Worm (Caenorhabditis elegans) whole organism, L2 larva: ENCODE measurements around the gene eri-9.

ENCODE experiments used
- crh-2 ChIP-seq: sonication (generic microtip); optimal IDR thresholded peaks from 2 replicates; lab custom pipeline; 2017; ENCODE audit warnings: missing biosample characterization, missing genetic modification characterization
- nhr-129 ChIP-seq: fragments of 150-350 bp; optimal IDR thresholded peaks from 2 replicates; lab custom pipeline; 2014; ENCODE audit warnings: missing biosample characterization, missing genetic modification characterization
- nhr-23 ChIP-seq: fragments of 150-350 bp; optimal IDR thresholded peaks from 2 replicates; lab custom pipeline; 2014; ENCODE audit warnings: missing biosample characterization, missing genetic modification reagents, missing genetic modification characterization
- nhr-6 ChIP-seq: fragments of 150-350 bp; optimal IDR thresholded peaks from 2 replicates; lab custom pipeline; 2014; ENCODE audit warnings: missing biosample characterization, missing genetic modification characterization
- nhr-77 ChIP-seq: fragments of 150-350 bp; optimal IDR thresholded peaks from 2 replicates; lab custom pipeline; 2014; ENCODE audit warnings: missing biosample characterization, missing genetic modification characterization
- snpc-4 ChIP-seq: fragments of 150-350 bp; optimal IDR thresholded peaks from 2 replicates; lab custom pipeline; 2014; ENCODE audit warnings: missing biosample characterization, missing genetic modification characterization

DNA sequence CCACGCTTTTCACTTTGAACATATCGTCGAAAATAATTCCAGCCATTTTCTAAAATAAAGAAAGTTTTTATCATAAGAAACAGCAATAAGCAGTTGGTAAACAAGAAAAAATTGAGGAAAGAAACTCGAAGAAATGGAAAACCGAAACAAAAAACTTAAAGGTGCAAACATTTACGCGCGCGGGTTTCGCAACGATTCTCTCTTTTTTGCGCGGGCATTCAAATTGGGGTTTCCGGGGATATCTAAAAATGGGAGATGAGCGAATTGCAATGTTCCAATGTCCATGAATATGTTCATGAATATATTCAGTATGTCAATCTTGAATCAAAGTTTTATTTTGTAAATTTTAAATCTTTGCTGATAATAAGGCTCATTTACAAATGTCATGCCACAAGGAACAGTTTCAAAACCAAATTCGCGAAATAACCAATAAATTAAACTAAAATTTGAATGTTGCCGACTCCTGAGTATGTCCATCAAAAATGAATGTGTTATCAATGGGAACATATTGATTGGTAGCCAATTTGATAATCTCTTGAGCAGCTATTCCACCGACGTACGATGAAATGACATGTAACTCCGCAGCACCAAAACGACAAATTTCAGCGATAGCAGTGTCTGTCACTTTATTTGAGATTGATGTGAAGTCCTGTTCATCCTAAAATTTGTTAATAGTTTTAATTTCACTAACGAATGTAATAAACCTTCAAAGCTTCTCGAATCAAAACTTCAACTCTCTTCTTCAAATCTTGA lies 14.1 kb upstream of the eri-9 start, which contains the start of gene rpb-8:
- TF ChIP-seq nhr-77 (tag; lab: Kevin White, UChicago) (no peak), nhr-6 (tag; lab: Kevin White, UChicago) (no peak), nhr-23 (no peak), crh-2 (tag; lab: Kevin White, UChicago) (peak; percentile 45), nhr-129 (tag; lab: Kevin White, UChicago) (peak; percentile 55), snpc-4 (tag; lab: Kevin White, UChicago) (peak; percentile 13)
